Fruit fly (Drosophila melanogaster): Measurements from ENCODE around the gene CG31538.
A peak's percentile ranks its signal among the peaks of the same experiment; 100 is the strongest.

dm6 chr3R:5270806-5271205 lies 6.8 kb downstream of the CG31538 start:
- no peak for TF ChIP-seq gl (tag; optimal IDR thresholded peaks at IDR 0.05)
- TF ChIP-seq CG32121 (GFP tag; IDR thresholded peaks at IDR 0.05): peak; percentile 54; the same call in 1 of the 2 replicates
- TF ChIP-seq CG4496 (GFP tag; IDR thresholded peaks at IDR 0.05): peak; percentile 70; the same call in 2 of the 3 replicates

Measured in whole organism, pupa.